Worm (Caenorhabditis elegans) whole organism, young adult: Measurements from ENCODE around the gene C05C12.5.
A peak's percentile ranks its signal among the peaks of the same experiment; 100 is the strongest.

Experiments used
- C06A6.2 ChIP-seq: fragments of 200-800 bp; sonication (Bioruptor generic); conservative IDR thresholded peaks from 2 replicates; pipeline ENCODE4 v1.3.6; 2022; ENCODE audit warnings: missing genetic modification characterization, missing compliant biosample characterization
- C17E4.6 ChIP-seq: fragments of 200-800 bp; sonication (Bioruptor generic); IDR thresholded peaks from 2 replicates; pipeline ENCODE4 v1.3.6; 2022; ENCODE audit warnings: missing genetic modification reagents, missing genetic modification characterization, missing compliant biosample characterization
- F57A8.1 ChIP-seq: fragments of 200-800 bp; sonication (Bioruptor generic); optimal IDR thresholded peaks from 2 replicates; lab custom pipeline; 2018; ENCODE audit warnings: mild to moderate bottlenecking, missing genetic modification characterization, moderate library complexity, missing compliant biosample characterization
- F57C9.4 ChIP-seq: sonication (generic microtip); optimal IDR thresholded peaks from 2 replicates; lab custom pipeline; 2017; ENCODE audit warnings: mild to moderate bottlenecking, missing genetic modification characterization, missing compliant biosample characterization
- K12H6.12 ChIP-seq: fragments of 200-800 bp; sonication (Bioruptor generic); optimal IDR thresholded peaks from 2 replicates; lab custom pipeline; 2018; ENCODE audit warnings: mild to moderate bottlenecking, missing genetic modification characterization, missing compliant biosample characterization
- T26A5.8 ChIP-seq: sonication (generic microtip); optimal IDR thresholded peaks from 2 replicates; lab custom pipeline; 2016; ENCODE audit warnings: missing genetic modification characterization, missing compliant biosample characterization
- Y53F4B.3 ChIP-seq: fragments of 200-800 bp; sonication (Bioruptor generic); IDR thresholded peaks from 2 replicates; pipeline ENCODE4 v1.3.6; 2022; ENCODE audit warnings: missing genetic modification reagents, missing genetic modification characterization, missing compliant biosample characterization
- Y67H2A.10 ChIP-seq: fragments of 200-800 bp; sonication (Bioruptor generic); conservative IDR thresholded peaks from 2 replicates; pipeline ENCODE4 v1.3.6; 2022; ENCODE audit warnings: missing genetic modification reagents, missing genetic modification characterization, missing compliant biosample characterization
- Y79H2A.3 ChIP-seq: fragments of 200-800 bp; sonication (Bioruptor generic); conservative IDR thresholded peaks from 2 replicates; pipeline ENCODE4 v1.3.6; 2022; ENCODE audit warnings: missing genetic modification reagents, missing genetic modification characterization, missing compliant biosample characterization
- akir-1 ChIP-seq: fragments of 200-800 bp; sonication (Bioruptor generic); optimal IDR thresholded peaks from 2 replicates; lab custom pipeline; 2018; ENCODE audit warnings: mild to moderate bottlenecking, missing genetic modification characterization, moderate library complexity, missing compliant biosample characterization
- attf-3 ChIP-seq: fragments of 200-800 bp; sonication (Bioruptor generic); conservative IDR thresholded peaks from 2 replicates; pipeline ENCODE4 v1.3.6; 2022; ENCODE audit warnings: missing genetic modification reagents, missing genetic modification characterization, missing compliant biosample characterization
- cebp-1 ChIP-seq, 2 experiments: fragments of 200-800 bp in 1 of 2; sonication (Bioruptor generic) in 1 of 2; sonication (generic microtip) in 1 of 2; IDR thresholded peaks in 1 of 2; optimal IDR thresholded peaks in 1 of 2; 2 replicates each; pipeline versions ENCODE4 v1.3.6 to Lab custom; 2017 to 2022; ENCODE audit warnings: missing compliant biosample characterization in 2 of 2, missing genetic modification characterization in 2 of 2, mild to moderate bottlenecking in 1 of 2, missing genetic modification reagents in 1 of 2, moderate library complexity in 1 of 2
- ceh-100 ChIP-seq: fragments of 200-800 bp; sonication (Bioruptor generic); IDR thresholded peaks from 2 replicates; pipeline ENCODE4 v1.3.6; 2022; ENCODE audit warnings: missing genetic modification reagents, missing genetic modification characterization, missing compliant biosample characterization
- ceh-27 ChIP-seq: fragments of 200-800 bp; sonication (Bioruptor generic); optimal IDR thresholded peaks from 2 replicates; lab custom pipeline; 2018; ENCODE audit warnings: mild to moderate bottlenecking, missing genetic modification characterization, moderate library complexity, missing compliant biosample characterization
- ceh-40 ChIP-seq: fragments of 200-800 bp; sonication (Bioruptor generic); IDR thresholded peaks from 2 replicates; pipeline ENCODE4 v1.3.6; 2022; ENCODE audit warnings: missing genetic modification characterization, missing compliant biosample characterization
- ceh-79 ChIP-seq: sonication (generic microtip); optimal IDR thresholded peaks from 2 replicates; lab custom pipeline; 2017; ENCODE audit warnings: mild to moderate bottlenecking, missing genetic modification characterization, missing compliant biosample characterization
- ceh-91 ChIP-seq: fragments of 200-800 bp; sonication (Bioruptor generic); IDR thresholded peaks from 2 replicates; pipeline ENCODE4 v1.3.6; 2022; ENCODE audit warnings: missing genetic modification reagents, missing genetic modification characterization, missing compliant biosample characterization
- dpl-1 ChIP-seq: fragments of 150-350 bp; optimal IDR thresholded peaks from 2 replicates; lab custom pipeline; 2014; ENCODE audit warnings: missing biosample characterization, missing genetic modification reagents, missing genetic modification characterization
- egl-44 ChIP-seq: fragments of 200-800 bp; sonication (Bioruptor generic); IDR thresholded peaks from 2 replicates; pipeline ENCODE4 v1.3.6; 2022; ENCODE audit warnings: missing genetic modification reagents, missing genetic modification characterization, missing compliant biosample characterization
- fkh-3 ChIP-seq: sonication (generic microtip); optimal IDR thresholded peaks from 2 replicates; lab custom pipeline; 2016; ENCODE audit warnings: mild to moderate bottlenecking, missing genetic modification characterization, missing compliant biosample characterization
- hmg-1.2 ChIP-seq: fragments of 200-800 bp; sonication (Bioruptor generic); IDR thresholded peaks from 2 replicates; pipeline ENCODE4 v1.3.6; 2022; ENCODE audit warnings: missing genetic modification reagents, missing genetic modification characterization, missing compliant biosample characterization
- hmg-20 ChIP-seq: fragments of 200-800 bp; sonication (Bioruptor generic); IDR thresholded peaks from 2 replicates; pipeline ENCODE4 v1.3.6; 2022; ENCODE audit warnings: missing genetic modification reagents, missing genetic modification characterization, missing compliant biosample characterization
- lag-1 ChIP-seq: fragments of 200-800 bp; sonication (Bioruptor generic); IDR thresholded peaks from 2 replicates; pipeline ENCODE4 v1.3.6; 2022; ENCODE audit warnings: missing genetic modification reagents, missing genetic modification characterization, missing compliant biosample characterization
- lin-54 ChIP-seq: fragments of 200-800 bp; sonication (Bioruptor generic); optimal IDR thresholded peaks from 2 replicates; lab custom pipeline; 2018; ENCODE audit warnings: mild to moderate bottlenecking, missing genetic modification characterization, missing compliant biosample characterization
- madf-3 ChIP-seq: fragments of 200-800 bp; sonication (Bioruptor generic); IDR thresholded peaks from 2 replicates; pipeline ENCODE4 v1.3.6; 2022; ENCODE audit warnings: missing genetic modification reagents, missing genetic modification characterization, missing compliant biosample characterization
- nhr-27 ChIP-seq: fragments of 200-800 bp; sonication (Bioruptor generic); optimal IDR thresholded peaks from 2 replicates; lab custom pipeline; 2018; ENCODE audit warnings: mild to moderate bottlenecking, missing genetic modification characterization, moderate library complexity, missing compliant biosample characterization
- nhr-80 ChIP-seq: sonication (generic microtip); optimal IDR thresholded peaks from 2 replicates; lab custom pipeline; 2016; ENCODE audit warnings: missing genetic modification characterization, missing compliant biosample characterization
- pbrm-1 ChIP-seq: fragments of 200-800 bp; sonication (Bioruptor generic); IDR thresholded peaks from 2 replicates; pipeline ENCODE4 v1.3.6; 2022; ENCODE audit warnings: missing genetic modification reagents, missing genetic modification characterization, missing compliant biosample characterization
- rcor-1 ChIP-seq: fragments of 200-800 bp; sonication (Bioruptor generic); IDR thresholded peaks from 2 replicates; pipeline ENCODE4 v1.3.6; 2022; ENCODE audit warnings: missing genetic modification reagents, missing genetic modification characterization, missing compliant biosample characterization
- unc-62 ChIP-seq: fragments of 150-350 bp; optimal IDR thresholded peaks from 2 replicates; lab custom pipeline; 2014; ENCODE audit warnings: missing biosample characterization, missing genetic modification reagents, missing genetic modification characterization
- xnd-1 ChIP-seq: sonication (generic microtip); optimal IDR thresholded peaks from 2 replicates; lab custom pipeline; 2016; ENCODE audit warnings: missing genotype, missing genetic modification reagents, missing genetic modification characterization, missing compliant biosample characterization
- zim-3 ChIP-seq: sonication (generic microtip); optimal IDR thresholded peaks from 2 replicates; lab custom pipeline; 2017; ENCODE audit warnings: mild to moderate bottlenecking, missing genetic modification characterization, moderate library complexity, missing compliant biosample characterization
- ztf-28 ChIP-seq: fragments of 200-800 bp; sonication (Bioruptor generic); IDR thresholded peaks from 2 replicates; pipeline ENCODE4 v1.3.6; 2022; ENCODE audit warnings: missing genetic modification reagents, missing genetic modification characterization, missing compliant biosample characterization

C05C12.5 gene

DNA sequence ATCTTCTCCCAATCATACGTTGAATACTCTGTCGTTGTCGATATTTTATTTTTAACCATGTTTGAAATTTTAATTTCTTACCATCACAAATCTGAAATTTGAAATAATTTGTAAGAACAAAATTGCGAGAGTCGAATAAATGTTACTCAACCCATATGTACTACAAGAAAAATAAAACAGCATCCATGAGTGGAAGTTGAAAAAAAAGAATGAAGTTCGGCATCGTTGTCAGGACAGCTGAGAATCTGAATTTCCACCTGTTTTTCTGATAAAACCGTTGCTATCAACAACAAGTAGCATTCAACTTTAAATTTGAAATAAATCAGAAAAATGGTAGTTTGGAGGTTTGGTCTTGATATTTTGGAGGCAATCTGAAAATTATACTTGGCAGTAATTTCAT lies 37.1 kb downstream of the C05C12.5 start, which contains the start of gene C29F4.3:
C29F4.3 (minus strand) TSS at position 101 of the 400 bp plus-strand sequence.
- TF ChIP-seq F57A8.1 (no peak), hmg-20 (no peak)
- TF ChIP-seq, all 124 proteins: peak for 0

DNA sequence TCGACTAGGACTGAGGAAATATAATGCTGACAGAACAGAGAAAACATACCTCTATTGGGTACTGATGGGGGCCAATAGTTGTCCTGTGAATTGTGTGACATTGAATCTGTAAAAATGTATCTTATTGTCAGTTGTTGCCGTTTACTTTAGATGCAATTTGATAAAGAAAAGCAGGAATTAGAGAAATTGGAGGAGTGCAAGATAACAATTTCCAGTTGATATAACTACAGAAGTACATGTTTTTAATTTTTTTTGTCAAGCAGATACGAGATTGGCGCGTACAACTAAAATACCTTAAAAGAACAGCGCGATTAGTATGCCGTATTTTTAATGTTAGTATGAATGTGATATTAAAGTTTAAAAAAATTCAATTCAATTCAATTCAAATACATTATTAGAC lies 42.9 kb downstream of the C05C12.5 start, which contains the start of gene zip-6:
zip-6 (minus strand) TSS at position 101 of the 400 bp plus-strand sequence.
- TF ChIP-seq cebp-1 (GFP tag; IDR thresholded peaks at IDR 0.05; lab: Robert Waterston, UW), result no peak
- TF ChIP-seq cebp-1 (tag; optimal IDR thresholded peaks at IDR 0.05; lab: Kevin White, UChicago), result no peak
- no peak for TF ChIP-seq pbrm-1 (GFP tag; lab: Robert Waterston, UW)
- TF ChIP-seq ztf-28 (GFP tag; lab: Robert Waterston, UW), result no peak
- no peak for TF ChIP-seq akir-1
- TF ChIP-seq hmg-1.2 (GFP tag; lab: Robert Waterston, UW), result no peak
- TF ChIP-seq Y53F4B.3 (GFP tag; lab: Robert Waterston, UW), result no peak
- TF ChIP-seq ceh-100 (GFP tag; lab: Robert Waterston, UW), result no peak
- no peak for TF ChIP-seq ceh-79 (tag; lab: Kevin White, UChicago)
- no peak for TF ChIP-seq K12H6.12
- TF ChIP-seq unc-62, result no peak
- no peak for TF ChIP-seq xnd-1
- no peak for TF ChIP-seq ceh-91 (GFP tag; lab: Robert Waterston, UW)
- TF ChIP-seq ceh-27 (GFP tag; lab: Kevin White, UChicago), result no peak
- no peak for TF ChIP-seq Y67H2A.10 (GFP tag; lab: Robert Waterston, UW)
- TF ChIP-seq C06A6.2 (GFP tag; lab: Robert Waterston, UW), result no peak

DNA sequence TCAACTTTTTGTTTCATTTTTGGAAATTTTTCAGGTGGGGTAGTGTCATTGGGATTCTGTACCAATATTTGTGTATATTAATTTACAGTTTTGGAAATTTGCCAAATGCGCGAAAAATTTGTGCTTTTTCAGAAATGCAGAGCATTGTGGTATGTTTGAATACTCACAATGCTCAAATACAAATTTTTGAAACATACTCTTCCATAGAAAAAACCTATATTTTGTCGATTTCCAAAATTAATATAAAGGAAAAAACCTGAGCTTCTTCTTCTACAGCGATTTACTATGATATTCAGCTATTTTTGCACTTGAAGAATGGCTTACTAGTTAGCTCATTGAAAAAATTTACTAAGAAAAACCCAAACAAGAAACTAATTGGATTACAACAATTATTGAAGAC lies 48.0 kb downstream of the C05C12.5 start:
- TF ChIP-seq xnd-1 (no peak), F57C9.4 (tag; lab: Kevin White, UChicago) (no peak), nhr-27 (tag; lab: Kevin White, UChicago) (no peak), dpl-1 (GFP tag; lab: Kevin White, UChicago) (no peak), ceh-40 (GFP tag; lab: Robert Waterston, UW) (no peak), lin-54 (GFP tag; lab: Kevin White, UChicago) (no peak)

DNA sequence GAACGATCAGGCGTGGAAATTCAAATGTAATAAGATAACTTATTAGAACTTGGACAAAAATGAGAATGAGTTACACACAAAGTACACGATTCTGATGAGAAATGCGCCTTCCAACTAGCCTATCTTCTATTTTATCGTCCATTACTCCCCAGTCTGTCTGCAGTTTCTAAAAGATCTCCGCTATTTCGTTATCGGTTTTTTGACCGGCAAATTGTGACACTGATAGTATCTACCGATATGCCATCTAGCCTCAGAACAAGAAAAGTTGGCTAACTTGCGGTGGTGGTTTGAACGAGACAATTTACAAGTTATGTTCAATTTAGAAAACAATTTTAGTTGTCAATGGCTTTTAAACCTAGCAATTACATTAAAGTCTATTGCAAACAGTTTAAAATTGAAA lies 49.4 kb downstream of the C05C12.5 start:
- TF ChIP-seq K12H6.12 (no peak), nhr-80 (tag; lab: Kevin White, UChicago) (peak; percentile 70), T26A5.8 (no peak), fkh-3 (no peak), C17E4.6 (no peak), rcor-1 (GFP tag; lab: Robert Waterston, UW) (no peak), egl-44 (GFP tag; lab: Robert Waterston, UW) (no peak), madf-3 (no peak)

DNA sequence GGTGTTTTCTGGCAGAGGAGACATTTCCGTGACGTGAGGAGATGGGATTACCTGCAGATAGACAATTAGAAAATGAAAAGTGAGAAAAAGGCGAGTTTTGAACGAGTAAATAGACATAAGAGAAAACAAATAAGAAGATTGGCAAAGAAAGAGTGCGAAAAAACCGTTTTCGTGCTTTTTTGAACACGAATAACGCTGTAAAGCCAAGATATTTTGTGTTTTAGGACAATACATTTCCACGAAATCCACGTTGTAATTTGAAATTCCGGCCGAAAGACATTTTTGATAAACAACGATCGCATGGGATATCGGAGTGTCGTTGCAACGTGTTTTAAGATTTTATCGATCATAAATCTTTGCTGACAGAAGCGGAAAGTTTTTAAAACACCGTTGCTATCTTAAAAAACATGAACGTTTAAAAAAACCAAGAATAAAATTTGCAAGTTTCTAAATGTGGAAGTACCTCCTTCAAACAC lies 50.2 kb downstream of the C05C12.5 start, which contains the start of gene adk-1:
adk-1 (minus strand) TSS at position 51 of the 476 bp plus-strand sequence.
- TF ChIP-seq nhr-27 (tag; lab: Kevin White, UChicago) (no peak), zim-3 (tag; lab: Kevin White, UChicago) (no peak), Y79H2A.3 (GFP tag; lab: Robert Waterston, UW) (no peak), lag-1 (GFP tag; lab: Robert Waterston, UW) (no peak), attf-3 (peak; percentile 83)
